Worm (Caenorhabditis elegans) whole organism, L3 larva: ENCODE data around the gene rsd-2.

ENCODE experiments used
- R02D3.7 ChIP-seq: fragments of 150-350 bp; optimal IDR thresholded peaks from 2 replicates; lab custom pipeline; 2014; ENCODE audit warnings: missing biosample characterization, missing genetic modification characterization
- ZK546.5 ChIP-seq: sonication (generic microtip); optimal IDR thresholded peaks from 2 replicates; lab custom pipeline; 2017; ENCODE audit warnings: missing biosample characterization, missing genetic modification characterization
- ceh-16 ChIP-seq: sonication (generic microtip); optimal IDR thresholded peaks from 2 replicates; lab custom pipeline; 2017; ENCODE audit warnings: missing biosample characterization, missing genetic modification characterization
- ceh-28 ChIP-seq: fragments of 150-350 bp; optimal IDR thresholded peaks from 2 replicates; lab custom pipeline; 2014; ENCODE audit warnings: missing biosample characterization, missing genetic modification reagents, missing genetic modification characterization
- ceh-82 ChIP-seq: fragments of 150-350 bp; optimal IDR thresholded peaks from 2 replicates; lab custom pipeline; 2014; ENCODE audit warnings: missing biosample characterization, missing genetic modification characterization
- ceh-9 ChIP-seq: sonication (generic microtip); optimal IDR thresholded peaks from 2 replicates; lab custom pipeline; 2018; ENCODE audit warnings: missing biosample characterization, missing genetic modification characterization
- egl-27 ChIP-seq: sonication (generic microtip); optimal IDR thresholded peaks from 4 replicates; lab custom pipeline; 2017; ENCODE audit warnings: missing biosample characterization, missing genetic modification reagents, missing genetic modification characterization
- egl-5 ChIP-seq: fragments of 150-350 bp; optimal IDR thresholded peaks from 2 replicates; lab custom pipeline; 2017; ENCODE audit warnings: missing biosample characterization, missing genetic modification reagents, missing genetic modification characterization, inconsistent platforms
- elt-2 ChIP-seq: sonication (generic microtip); optimal IDR thresholded peaks from 2 replicates; lab custom pipeline; 2016; ENCODE audit warnings: missing genetic modification reagents, mild to moderate bottlenecking, missing genetic modification characterization, missing compliant biosample characterization
- fkh-2 ChIP-seq: fragments of 150-350 bp; optimal IDR thresholded peaks from 2 replicates; lab custom pipeline; 2014; ENCODE audit warnings: missing biosample characterization, missing genetic modification reagents, missing genetic modification characterization
- hmg-11 ChIP-seq: sonication (generic microtip); optimal IDR thresholded peaks from 2 replicates; lab custom pipeline; 2016; ENCODE audit warnings: missing genetic modification characterization, missing compliant biosample characterization
- jun-1 ChIP-seq: fragments of 150-350 bp; optimal IDR thresholded peaks from 2 replicates; lab custom pipeline; 2014; ENCODE audit warnings: missing biosample characterization, missing genetic modification reagents, missing genetic modification characterization
- lin-15B ChIP-seq: fragments of 150-350 bp; optimal IDR thresholded peaks from 2 replicates; lab custom pipeline; 2014; ENCODE audit warnings: missing biosample characterization, missing genetic modification characterization
- lin-39 ChIP-seq: fragments of 150-350 bp; optimal IDR thresholded peaks from 2 replicates; lab custom pipeline; 2018; ENCODE audit warnings: missing biosample characterization, missing genetic modification reagents, missing genetic modification characterization
- mml-1 ChIP-seq: fragments of 150-350 bp; sonication (generic microtip); optimal IDR thresholded peaks from 3 replicates; lab custom pipeline; 2014; ENCODE audit warnings: missing biosample characterization, missing genetic modification characterization
- nfya-1 ChIP-seq: sonication (generic microtip); optimal IDR thresholded peaks from 2 replicates; lab custom pipeline; 2017; ENCODE audit warnings: missing genetic modification characterization, mild to moderate bottlenecking, missing compliant biosample characterization, antibody characterized with exemption, moderate library complexity; ENCODE audit not compliant: insufficient read depth
- nhr-12 ChIP-seq: fragments of 150-350 bp; optimal IDR thresholded peaks from 2 replicates; lab custom pipeline; 2014; ENCODE audit warnings: missing biosample characterization, missing genetic modification characterization
- nhr-23 ChIP-seq: fragments of 150-350 bp; optimal IDR thresholded peaks from 2 replicates; lab custom pipeline; 2014; ENCODE audit warnings: missing biosample characterization, missing genetic modification reagents, missing genetic modification characterization
- nhr-237 ChIP-seq: fragments of 150-350 bp; optimal IDR thresholded peaks from 2 replicates; lab custom pipeline; 2014; ENCODE audit warnings: missing biosample characterization, missing genetic modification characterization
- nhr-28 ChIP-seq: fragments of 150-350 bp; optimal IDR thresholded peaks from 2 replicates; lab custom pipeline; 2014; ENCODE audit warnings: missing biosample characterization, missing genetic modification characterization
- nhr-43 ChIP-seq: sonication (generic microtip); optimal IDR thresholded peaks from 2 replicates; lab custom pipeline; 2016; ENCODE audit warnings: mild to moderate bottlenecking, missing genetic modification characterization, missing compliant biosample characterization; ENCODE audit not compliant: poor library complexity, severe bottlenecking
- nhr-67 ChIP-seq: fragments of 150-350 bp; optimal IDR thresholded peaks from 2 replicates; lab custom pipeline; 2014; ENCODE audit warnings: missing biosample characterization, missing genetic modification characterization
- nhr-76 ChIP-seq: fragments of 150-350 bp; sonication (generic microtip); optimal IDR thresholded peaks from 5 replicates; lab custom pipeline; 2014; ENCODE audit warnings: missing biosample characterization, missing genetic modification characterization
- pha-4 ChIP-seq: fragments of 150-350 bp; optimal IDR thresholded peaks from 2 replicates; lab custom pipeline; 2014; ENCODE audit warnings: missing biosample characterization, missing genetic modification reagents, missing genetic modification characterization
- pqm-1 ChIP-seq: fragments of 150-350 bp; optimal IDR thresholded peaks from 2 replicates; lab custom pipeline; 2017; ENCODE audit warnings: missing biosample characterization, missing genetic modification characterization, inconsistent platforms
- sea-2 ChIP-seq: fragments of 150-350 bp; sonication (generic microtip); optimal IDR thresholded peaks from 4 replicates; lab custom pipeline; 2014; ENCODE audit warnings: missing biosample characterization, missing genetic modification reagents, missing genetic modification characterization
- skn-1 ChIP-seq: fragments of 150-350 bp; optimal IDR thresholded peaks from 2 replicates; lab custom pipeline; 2014; ENCODE audit warnings: missing biosample characterization, missing genetic modification characterization
- snpc-4 ChIP-seq: fragments of 150-350 bp; optimal IDR thresholded peaks from 2 replicates; lab custom pipeline; 2014; ENCODE audit warnings: missing biosample characterization, missing genetic modification characterization
- unc-39 ChIP-seq: sonication (generic microtip); optimal IDR thresholded peaks from 4 replicates; lab custom pipeline; 2017; ENCODE audit warnings: missing biosample characterization, missing genetic modification characterization
- ztf-11 ChIP-seq: fragments of 150-350 bp; optimal IDR thresholded peaks from 2 replicates; lab custom pipeline; 2014; ENCODE audit warnings: missing biosample characterization, missing genetic modification characterization
- ztf-4 ChIP-seq: fragments of 150-350 bp; optimal IDR thresholded peaks from 2 replicates; lab custom pipeline; 2014; ENCODE audit warnings: missing biosample characterization, missing genetic modification characterization

Gene rsd-2

ce11 chrIV:13555508-13555907 is 15.4 kb upstream of the rsd-2 start:
- TF ChIP-seq jun-1 (tag; lab: Kevin White, UChicago) (no peak), ztf-4 (tag; lab: Kevin White, UChicago) (no peak), ZK546.5 (tag; lab: Kevin White, UChicago) (no peak), elt-2 (no peak), nhr-28 (tag; lab: Kevin White, UChicago) (no peak), ceh-82 (tag; lab: Kevin White, UChicago) (no peak), nhr-23 (tag; lab: Kevin White, UChicago) (no peak), pha-4 (tag; lab: Kevin White, UChicago) (no peak)
- TF ChIP-seq, all 47 proteins: peak for 0

ce11 chrIV:13554350-13554749 is 14.3 kb upstream of the rsd-2 start:
- TF ChIP-seq lin-39 (tag; lab: Kevin White, UChicago) (no peak), ceh-16 (no peak), nhr-67 (tag; lab: Kevin White, UChicago) (no peak), elt-2 (no peak), ztf-11 (no peak), ZK546.5 (tag; lab: Kevin White, UChicago) (no peak), nhr-76 (tag; lab: Kevin White, UChicago) (no peak), nhr-237 (tag; lab: Kevin White, UChicago) (no peak), unc-39 (tag; lab: Kevin White, UChicago) (no peak)

DNA sequence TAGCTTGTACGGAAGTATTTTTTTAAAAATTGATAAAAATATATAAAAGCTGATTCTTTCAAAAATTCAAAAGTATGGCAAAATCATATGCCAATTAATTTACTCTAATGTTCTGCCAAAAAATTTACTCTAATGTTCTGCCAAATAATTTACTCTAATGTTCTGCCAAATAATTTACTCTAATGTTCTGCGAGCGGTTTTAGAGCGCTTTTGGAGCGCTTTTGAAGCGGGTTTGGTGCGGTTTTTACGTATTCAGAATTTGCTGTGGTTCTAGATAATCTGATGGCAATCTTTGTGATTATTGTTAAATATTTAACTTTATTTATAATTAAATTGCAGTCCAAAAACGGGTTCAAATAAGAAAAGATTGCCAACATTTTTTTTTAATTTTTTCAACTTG is 9.3 kb upstream of the rsd-2 start:
- no peak for TF ChIP-seq pqm-1 (tag; lab: Kevin White, UChicago)
- TF ChIP-seq, all 47 proteins: peak for 0

- TF ChIP-seq pqm-1 (tag; lab: Kevin White, UChicago), result peak; percentile 20
- TF ChIP-seq elt-2, result peak; percentile 62
- TF ChIP-seq snpc-4, result no peak
- TF ChIP-seq, all 47 proteins: peak for 2
These were observed 8.1 kb upstream of the rsd-2 start, which contains the start of gene F52G2.3 for ce11 chrIV:13548188-13548587. Gene F52G2.3, minus strand, starts transcription at chrIV:13548230.

DNA sequence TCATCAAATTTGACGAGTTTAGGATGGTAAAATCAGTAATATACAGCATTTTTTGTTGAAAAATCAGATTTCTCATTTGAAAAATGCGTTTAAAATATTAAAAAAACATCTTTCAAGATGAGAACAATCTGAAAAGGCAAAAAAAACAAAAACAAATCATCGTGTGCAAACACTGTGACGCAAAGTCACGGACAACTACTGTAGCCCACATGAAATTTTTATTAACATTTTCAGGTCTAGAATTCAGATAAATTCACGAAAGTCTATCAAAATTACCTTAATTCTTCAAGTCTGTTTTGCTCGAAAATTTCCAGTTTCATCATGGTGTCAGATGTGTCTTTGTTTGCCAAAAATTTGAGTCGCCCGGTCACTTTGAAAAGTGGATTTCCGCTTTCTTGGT is 1.2 kb downstream of the rsd-2 start:
- no peak for TF ChIP-seq ztf-11
- no peak for TF ChIP-seq nfya-1 (tag; lab: Kevin White, UChicago)
- no peak for TF ChIP-seq pha-4 (tag; lab: Kevin White, UChicago)
- no peak for TF ChIP-seq skn-1 (tag; lab: Kevin White, UChicago)
- TF ChIP-seq nhr-12, result no peak
- TF ChIP-seq ceh-9 (tag; lab: Kevin White, UChicago), result no peak
- no peak for TF ChIP-seq elt-2
- TF ChIP-seq sea-2 (GFP tag; lab: Kevin White, UChicago), result no peak
- TF ChIP-seq nhr-43, result no peak
- no peak for TF ChIP-seq egl-5
- no peak for TF ChIP-seq ceh-28 (tag; lab: Kevin White, UChicago)
- no peak for TF ChIP-seq mml-1 (tag; lab: Kevin White, UChicago)
- TF ChIP-seq lin-15B (tag; lab: Kevin White, UChicago), result no peak

DNA sequence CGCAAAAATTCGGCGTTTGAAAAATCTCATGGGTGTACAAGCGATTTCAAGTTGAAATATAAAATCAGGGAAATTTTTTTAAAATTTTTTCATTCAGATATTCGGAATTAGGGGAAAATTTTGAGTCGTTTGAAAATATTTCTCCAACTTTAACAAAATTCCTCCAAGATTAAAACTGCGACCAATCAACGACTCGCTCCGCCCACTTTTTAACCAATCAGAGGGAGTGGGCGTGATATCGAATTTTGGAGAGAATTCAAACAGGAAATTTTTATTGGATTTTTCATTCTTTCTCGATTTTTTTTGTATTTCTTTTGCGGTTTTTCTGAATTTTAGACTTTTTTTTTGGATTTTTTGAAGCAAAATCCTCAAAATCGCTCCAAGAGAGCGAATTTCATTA is 14.8 kb downstream of the rsd-2 start:
- TF ChIP-seq nfya-1 (tag; lab: Kevin White, UChicago) (peak; percentile 87), egl-27 (tag; lab: Kevin White, UChicago) (no peak), sea-2 (GFP tag; lab: Kevin White, UChicago) (no peak)

DNA sequence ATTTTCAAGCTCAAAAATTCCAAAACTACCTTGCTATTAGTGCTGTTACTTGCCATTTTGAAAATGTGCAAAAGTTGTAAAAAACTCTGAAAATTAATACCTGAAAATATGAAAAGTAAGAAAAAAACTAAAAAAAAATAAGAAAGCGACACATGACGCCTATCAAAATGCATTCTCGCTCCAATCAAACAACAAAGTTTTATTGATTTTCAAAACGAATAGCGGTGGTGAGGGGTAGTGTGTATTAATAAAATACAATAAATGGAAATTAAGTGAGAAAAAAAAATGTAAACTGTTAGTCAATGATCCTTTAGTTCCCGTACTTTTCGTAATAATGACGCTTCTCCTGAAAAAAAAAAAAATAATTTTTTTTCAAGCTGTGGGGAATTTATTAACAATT is 18.3 kb downstream of the rsd-2 start, which contains the start of gene dcap-2:
TSS of gene dcap-2 (minus strand) at position 86 of the 400 bp plus-strand sequence.
- peak; percentile 71 for TF ChIP-seq hmg-11
- TF ChIP-seq pha-4 (tag; lab: Kevin White, UChicago), result peak; percentile 68
- TF ChIP-seq nfya-1 (tag; lab: Kevin White, UChicago), result peak; percentile 46
- no peak for TF ChIP-seq fkh-2 (tag; lab: Kevin White, UChicago)
- TF ChIP-seq lin-15B (tag; lab: Kevin White, UChicago), result peak; percentile 8
- TF ChIP-seq nhr-237 (tag; lab: Kevin White, UChicago), result no peak
- TF ChIP-seq ZK546.5 (tag; lab: Kevin White, UChicago), result no peak
- TF ChIP-seq ceh-82 (tag; lab: Kevin White, UChicago), result no peak
- no peak for TF ChIP-seq sea-2 (GFP tag; lab: Kevin White, UChicago)
- TF ChIP-seq jun-1 (tag; lab: Kevin White, UChicago), result no peak
- TF ChIP-seq R02D3.7 (tag; lab: Kevin White, UChicago), result no peak
- no peak for TF ChIP-seq nhr-28 (tag; lab: Kevin White, UChicago)
- TF ChIP-seq ceh-28 (tag; lab: Kevin White, UChicago), result peak; percentile 35
